Fruit fly (Drosophila melanogaster) whole organism, embryonic: ENCODE measurements around the gene CG43175.

Experiments used
- Bteb2 ChIP-seq: fragments of 200-800 bp; sonication (Bioruptor generic); optimal IDR thresholded peaks from 2 replicates; lab custom pipeline; 2016; ENCODE audit warnings: missing biosample characterization, missing genetic modification characterization
- CG11695 ChIP-seq: fragments of 200-800 bp; sonication (Bioruptor generic); IDR thresholded peaks from 3 replicates; pipeline ENCODE4 v1.3.6; 2022; ENCODE audit warnings: missing biosample characterization, missing genetic modification characterization
- CG12236 ChIP-seq: fragments of 200-800 bp; sonication (Bioruptor generic); optimal IDR thresholded peaks from 2 replicates; lab custom pipeline; 2016; ENCODE audit warnings: missing biosample characterization, missing genetic modification characterization
- CG12391 ChIP-seq: fragments of 200-800 bp; sonication (Bioruptor generic); optimal IDR thresholded peaks from 3 replicates; lab custom pipeline; 2018; ENCODE audit warnings: missing biosample characterization, mild to moderate bottlenecking, missing genetic modification characterization, moderate library complexity
- CG13287 ChIP-seq: fragments of 200-800 bp; sonication (Bioruptor generic); IDR thresholded peaks from 2 replicates; pipeline ENCODE4 v1.3.6; 2022; ENCODE audit warnings: missing biosample characterization, missing genetic modification characterization; ENCODE audit not compliant: partially characterized antibody
- CG14860 ChIP-seq: fragments of 200-800 bp; sonication (Bioruptor generic); IDR thresholded peaks from 3 replicates; pipeline ENCODE4 v1.3.6; 2022; ENCODE audit warnings: missing biosample characterization, missing genetic modification characterization; ENCODE audit not compliant: partially characterized antibody
- CG1529 ChIP-seq: fragments of 200-800 bp; sonication (Bioruptor generic); optimal IDR thresholded peaks from 3 replicates; lab custom pipeline; 2018; ENCODE audit warnings: missing biosample characterization, missing genetic modification characterization
- CG2129 ChIP-seq: fragments of 200-800 bp; sonication (Bioruptor generic); IDR thresholded peaks from 2 replicates; pipeline ENCODE4 v1.3.6; 2022; ENCODE audit warnings: missing biosample characterization, missing genetic modification characterization; ENCODE audit not compliant: partially characterized antibody
- CG30431 ChIP-seq: fragments of 200-800 bp; sonication (Bioruptor generic); optimal IDR thresholded peaks from 2 replicates; lab custom pipeline; 2017; ENCODE audit warnings: missing biosample characterization, missing genetic modification characterization
- CG31365 ChIP-seq: fragments of 200-800 bp; sonication (Bioruptor generic); optimal IDR thresholded peaks from 2 replicates; lab custom pipeline; 2018; ENCODE audit warnings: missing biosample characterization, mild to moderate bottlenecking, missing genetic modification characterization
- CG31388 ChIP-seq: fragments of 200-800 bp; sonication (Bioruptor generic); optimal IDR thresholded peaks from 2 replicates; lab custom pipeline; 2016; ENCODE audit warnings: missing biosample characterization, missing genetic modification characterization
- CG3407 ChIP-seq: fragments of 200-800 bp; sonication (Bioruptor generic); optimal IDR thresholded peaks from 2 replicates; lab custom pipeline; 2018; ENCODE audit warnings: missing biosample characterization, mild to moderate bottlenecking, missing genetic modification characterization
- CG34224 ChIP-seq: fragments of 200-800 bp; sonication (Bioruptor generic); IDR thresholded peaks from 3 replicates; pipeline ENCODE4 v1.3.6; 2022; ENCODE audit warnings: missing biosample characterization, missing genetic modification characterization; ENCODE audit not compliant: partially characterized antibody
- CG4328 ChIP-seq: fragments of 200-800 bp; sonication (Bioruptor generic); optimal IDR thresholded peaks from 3 replicates; lab custom pipeline; 2017; ENCODE audit warnings: missing biosample characterization, missing genetic modification reagents, missing genetic modification characterization
- CG4730 ChIP-seq: fragments of 200-800 bp; sonication (Bioruptor generic); IDR thresholded peaks from 2 replicates; pipeline ENCODE4 v1.3.6; 2022; ENCODE audit warnings: missing biosample characterization, missing genetic modification characterization
- CG6791 ChIP-seq: fragments of 200-800 bp; sonication (Bioruptor generic); IDR thresholded peaks from 3 replicates; pipeline ENCODE4 v1.3.6; 2022; ENCODE audit warnings: missing biosample characterization, missing genetic modification characterization; ENCODE audit not compliant: partially characterized antibody
- CG7963 ChIP-seq: fragments of 200-800 bp; sonication (Bioruptor generic); IDR thresholded peaks from 3 replicates; pipeline ENCODE4 v1.3.6; 2022; ENCODE audit warnings: missing biosample characterization, missing genetic modification characterization; ENCODE audit not compliant: partially characterized antibody
- CkIIα-i1 ChIP-seq: fragments of 200-800 bp; sonication (Bioruptor generic); IDR thresholded peaks from 2 replicates; pipeline ENCODE4 v1.3.6; 2022; ENCODE audit warnings: missing biosample characterization, missing genetic modification characterization
- Eip74EF ChIP-seq, 2 experiments: fragments of 200-800 bp in 1 of 2; fragments of >200 bp in 1 of 2; sonication (Bioruptor generic) in 1 of 2; optimal IDR thresholded peaks; 2 replicates each; lab custom pipeline; 2017 to 2019; ENCODE audit warnings: missing biosample characterization in 2 of 2, missing genetic modification characterization in 2 of 2, mild to moderate bottlenecking in 1 of 2, moderate library complexity in 1 of 2
- Fer2 ChIP-seq: fragments of 200-800 bp; sonication (Bioruptor generic); optimal IDR thresholded peaks from 2 replicates; lab custom pipeline; 2018; ENCODE audit warnings: missing biosample characterization, mild to moderate bottlenecking, missing genetic modification characterization, moderate library complexity
- HLH54F ChIP-seq: fragments of 200-800 bp; sonication (Bioruptor generic); optimal IDR thresholded peaks from 3 replicates; lab custom pipeline; 2016; ENCODE audit warnings: missing biosample characterization, missing genetic modification characterization
- Mrtf ChIP-seq: fragments of 200-800 bp; sonication (Bioruptor generic); IDR thresholded peaks from 3 replicates; pipeline ENCODE4 v1.3.6; 2022; ENCODE audit warnings: missing biosample characterization, missing genetic modification characterization
- NFAT ChIP-seq: fragments of 200-800 bp; sonication (Bioruptor generic); IDR thresholded peaks from 2 replicates; pipeline ENCODE4 v1.3.6; 2022; ENCODE audit warnings: missing biosample characterization, missing genetic modification characterization
- Opbp ChIP-seq: fragments of 200-800 bp; sonication (Bioruptor generic); IDR thresholded peaks from 3 replicates; pipeline ENCODE4 v1.3.6; 2022; ENCODE audit warnings: missing biosample characterization, missing genetic modification characterization; ENCODE audit not compliant: partially characterized antibody
- Tbp ChIP-seq: fragments of >200 bp; optimal IDR thresholded peaks from 2 replicates; lab custom pipeline; 2018; ENCODE audit warnings: missing biosample characterization, missing genetic modification characterization
- Vsx1 ChIP-seq: fragments of 200-800 bp; sonication (Bioruptor generic); optimal IDR thresholded peaks from 2 replicates; lab custom pipeline; 2017; ENCODE audit warnings: missing biosample characterization, mild to moderate bottlenecking, missing genetic modification characterization, missing genetic modification reagents
- amos ChIP-seq: fragments of 200-800 bp; sonication (Bioruptor generic); IDR thresholded peaks from 2 replicates; pipeline ENCODE4 v1.3.6; 2022; ENCODE audit warnings: missing biosample characterization, missing genetic modification characterization; ENCODE audit not compliant: partially characterized antibody
- ato ChIP-seq: fragments of 200-800 bp; sonication (Bioruptor generic); IDR thresholded peaks from 2 replicates; pipeline ENCODE4 v1.3.6; 2022; ENCODE audit warnings: missing biosample characterization, missing genetic modification characterization; ENCODE audit not compliant: partially characterized antibody
- chinmo ChIP-seq: fragments of 200-800 bp; sonication (Bioruptor generic); IDR thresholded peaks from 4 replicates; pipeline ENCODE4 v1.3.6; 2022; ENCODE audit warnings: missing biosample characterization, missing genetic modification characterization; ENCODE audit not compliant: partially characterized antibody
- chn ChIP-seq: fragments of 200-800 bp; sonication (Bioruptor generic); optimal IDR thresholded peaks from 2 replicates; lab custom pipeline; 2016; ENCODE audit warnings: missing biosample characterization, missing genetic modification characterization
- exex ChIP-seq: fragments of 200-800 bp; sonication (Bioruptor generic); optimal IDR thresholded peaks from 4 replicates; lab custom pipeline; 2018; ENCODE audit warnings: missing biosample characterization, mild to moderate bottlenecking, missing genetic modification characterization, moderate library complexity
- fd64A ChIP-seq: fragments of 200-800 bp; sonication (Bioruptor generic); optimal IDR thresholded peaks from 3 replicates; lab custom pipeline; 2018; ENCODE audit warnings: missing biosample characterization, mild to moderate bottlenecking, missing genetic modification characterization
- ftz-f1 ChIP-seq: fragments of 200-800 bp; sonication (Bioruptor generic); optimal IDR thresholded peaks from 2 replicates; lab custom pipeline; 2016; ENCODE audit warnings: missing biosample characterization, missing genetic modification characterization
- fu2 ChIP-seq: fragments of 200-800 bp; sonication (Bioruptor generic); optimal IDR thresholded peaks from 2 replicates; lab custom pipeline; 2016; ENCODE audit warnings: missing biosample characterization, missing genetic modification characterization
- gce ChIP-seq: fragments of 200-800 bp; sonication (Bioruptor generic); IDR thresholded peaks from 3 replicates; pipeline ENCODE4 v1.3.6; 2022; ENCODE audit warnings: missing biosample characterization, missing genetic modification characterization
- her ChIP-seq: fragments of 200-800 bp; sonication (Bioruptor generic); optimal IDR thresholded peaks from 2 replicates; lab custom pipeline; 2016; ENCODE audit warnings: missing biosample characterization, missing genetic modification characterization
- ind ChIP-seq: fragments of 200-800 bp; sonication (Bioruptor generic); optimal IDR thresholded peaks from 3 replicates; lab custom pipeline; 2016; ENCODE audit warnings: missing biosample characterization, missing genetic modification characterization
- inv ChIP-seq: fragments of 200-800 bp; sonication (Bioruptor generic); IDR thresholded peaks from 2 replicates; pipeline ENCODE4 v1.3.6; 2022; ENCODE audit warnings: missing biosample characterization, missing genetic modification characterization; ENCODE audit not compliant: partially characterized antibody
- jigr1 ChIP-seq: fragments of 200-800 bp; sonication (Bioruptor generic); IDR thresholded peaks from 3 replicates; pipeline ENCODE4 v1.3.6; 2022; ENCODE audit warnings: missing biosample characterization, missing genetic modification characterization
- jumu ChIP-seq: fragments of 200-800 bp; sonication (Bioruptor generic); optimal IDR thresholded peaks from 3 replicates; lab custom pipeline; 2016; ENCODE audit warnings: missing biosample characterization, missing genetic modification characterization
- kay ChIP-seq: fragments of 200-800 bp; sonication (Bioruptor generic); optimal IDR thresholded peaks from 2 replicates; lab custom pipeline; 2016; ENCODE audit warnings: missing biosample characterization, missing genetic modification characterization
- mld ChIP-seq: fragments of 200-800 bp; sonication (Bioruptor generic); IDR thresholded peaks from 3 replicates; pipeline ENCODE4 v1.3.6; 2022; ENCODE audit warnings: missing biosample characterization, missing genetic modification characterization; ENCODE audit not compliant: partially characterized antibody
- nerfin-2 ChIP-seq: fragments of 200-800 bp; sonication (Bioruptor generic); IDR thresholded peaks from 2 replicates; pipeline ENCODE4 v1.3.6; 2022; ENCODE audit warnings: missing biosample characterization, missing genetic modification characterization; ENCODE audit not compliant: partially characterized antibody
- nom ChIP-seq: fragments of 200-800 bp; sonication (Bioruptor generic); optimal IDR thresholded peaks from 2 replicates; lab custom pipeline; 2017; ENCODE audit warnings: missing biosample characterization, missing genetic modification characterization, mild to moderate bottlenecking, moderate library complexity, missing genetic modification reagents
- salm ChIP-seq: fragments of 200-800 bp; sonication (Bioruptor generic); optimal IDR thresholded peaks from 2 replicates; lab custom pipeline; 2018; ENCODE audit warnings: missing biosample characterization, mild to moderate bottlenecking, missing genetic modification characterization
- stwl ChIP-seq: fragments of 200-800 bp; sonication (Bioruptor generic); optimal IDR thresholded peaks from 3 replicates; lab custom pipeline; 2018; ENCODE audit warnings: missing biosample characterization, mild to moderate bottlenecking, missing genetic modification characterization, moderate library complexity
- usp ChIP-seq: fragments of >200 bp; optimal IDR thresholded peaks from 2 replicates; lab custom pipeline; 2017; ENCODE audit warnings: missing biosample characterization, missing genetic modification characterization
- vnd ChIP-seq: fragments of 200-800 bp; sonication (Bioruptor generic); IDR thresholded peaks from 3 replicates; pipeline ENCODE4 v1.3.6; 2022; ENCODE audit warnings: missing biosample characterization, missing genetic modification characterization; ENCODE audit not compliant: partially characterized antibody
- wek ChIP-seq: fragments of 200-800 bp; sonication (Bioruptor generic); optimal IDR thresholded peaks from 3 replicates; lab custom pipeline; 2018; ENCODE audit warnings: missing biosample characterization, mild to moderate bottlenecking, missing genetic modification characterization, moderate library complexity

The CG43175 gene

DNA sequence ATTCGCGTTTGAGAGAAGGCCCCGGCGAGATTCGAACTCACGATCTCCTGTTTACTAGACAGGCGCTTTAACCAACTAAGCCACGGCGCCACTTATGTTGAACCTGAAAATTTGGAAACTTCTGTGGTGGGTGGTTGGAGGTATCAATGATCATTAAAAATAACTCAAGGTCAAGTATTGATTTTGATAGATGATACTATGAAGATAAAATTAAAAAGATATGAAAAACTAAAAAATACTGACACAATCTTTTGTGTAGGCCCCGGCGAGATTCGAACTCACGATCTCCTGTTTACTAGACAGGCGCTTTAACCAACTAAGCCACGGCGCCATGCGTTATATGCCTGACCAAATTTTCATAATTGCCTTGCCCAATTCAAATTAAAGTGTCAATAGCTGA lies 6.0 kb upstream of the CG43175 start:
- TF ChIP-seq CG4328 (GFP tag; lab: Kevin White, UChicago) (peak; percentile 0), CG34224 (peak; percentile 29; the same call in 2 of the 3 replicates), CG30431 (GFP tag; lab: Kevin White, UChicago) (no peak), Opbp (GFP tag; lab: Robert Waterston, UW) (peak; percentile 78; the same call in 2 of the 3 replicates), Tbp (GFP tag; lab: Kevin White, UChicago) (no peak), fu2 (no peak), gce (GFP tag; lab: Robert Waterston, UW) (no peak), chinmo (GFP tag; lab: Robert Waterston, UW) (peak; percentile 56; the same call in 1 of the 4 replicates), NFAT (GFP tag; lab: Robert Waterston, UW) (no peak), CG1529 (GFP tag; lab: Kevin White, UChicago) (no peak), Bteb2 (no peak), wek (GFP tag; lab: Kevin White, UChicago) (no peak), kay (no peak), exex (peak; percentile 59), jigr1 (no peak), Vsx1 (GFP tag; lab: Kevin White, UChicago) (no peak), inv (GFP tag; lab: Robert Waterston, UW) (peak; percentile 45; the same call in 1 of the 2 replicates), CG14860 (GFP tag; lab: Robert Waterston, UW) (peak; percentile 68), CG6791 (GFP tag; lab: Robert Waterston, UW) (peak; percentile 87), ftz-f1 (peak; percentile 31), Eip74EF (GFP tag; optimal IDR thresholded peaks at IDR 0.05; lab: Kevin White, UChicago) (peak in 1 of 2 experiments; percentile 11), CG7963 (GFP tag; lab: Robert Waterston, UW) (peak; percentile 71), jumu (no peak), her (GFP tag; lab: Kevin White, UChicago) (no peak), salm (tag; lab: Kevin White, UChicago) (no peak), CG11695 (GFP tag; lab: Robert Waterston, UW) (no peak), CG31365 (tag; lab: Kevin White, UChicago) (no peak), CG2129 (GFP tag; lab: Robert Waterston, UW) (no peak), Mrtf (no peak), chn (GFP tag; lab: Kevin White, UChicago) (no peak), CG31388 (GFP tag; lab: Kevin White, UChicago) (no peak), usp (GFP tag; lab: Kevin White, UChicago) (no peak), CG13287 (peak; percentile 55; the same call in 1 of the 2 replicates), Fer2 (tag; lab: Kevin White, UChicago) (no peak), ind (GFP tag; lab: Kevin White, UChicago) (no peak), vnd (peak; percentile 69), CG3407 (GFP tag; lab: Kevin White, UChicago) (no peak), CG12391 (tag; lab: Kevin White, UChicago) (no peak), CkIIα-i1 (GFP tag; lab: Robert Waterston, UW) (no peak), mld (GFP tag; lab: Robert Waterston, UW) (peak; percentile 81), HLH54F (GFP tag; lab: Kevin White, UChicago) (no peak), stwl (tag; lab: Kevin White, UChicago) (no peak), nom (GFP tag; lab: Kevin White, UChicago) (no peak), ato (GFP tag; lab: Robert Waterston, UW) (peak; percentile 66; the same call in 1 of the 2 replicates), CG4730 (no peak), fd64A (GFP tag; lab: Kevin White, UChicago) (no peak), nerfin-2 (GFP tag; lab: Robert Waterston, UW) (peak; percentile 82), CG12236 (GFP tag; lab: Kevin White, UChicago) (no peak), amos (GFP tag; lab: Robert Waterston, UW) (peak; percentile 81)
